Fruit fly (Drosophila melanogaster) whole organism, embryonic: ENCODE data around the gene Nprl3.

Experiments
- Awh ChIP-seq: fragments of 200-800 bp; sonication (Bioruptor generic); IDR thresholded peaks from 2 replicates; pipeline ENCODE4, ENCODE4 v1.3.6; 2022; ENCODE audit warnings: missing biosample characterization, missing genetic modification characterization
- Bdp1 ChIP-seq: fragments of 200-800 bp; sonication (Bioruptor generic); optimal IDR thresholded peaks from 3 replicates; lab custom pipeline; 2016; ENCODE audit warnings: missing biosample characterization, missing genetic modification characterization
- CG10147 ChIP-seq: fragments of 200-800 bp; sonication (Bioruptor generic); optimal IDR thresholded peaks from 2 replicates; lab custom pipeline; 2019; ENCODE audit warnings: missing biosample characterization, mild to moderate bottlenecking, missing genetic modification characterization, moderate library complexity
- CG10209 ChIP-seq: fragments of 200-800 bp; sonication (Bioruptor generic); optimal IDR thresholded peaks from 3 replicates; lab custom pipeline; 2017; ENCODE audit warnings: missing biosample characterization, mild to moderate bottlenecking, missing genetic modification characterization, missing genetic modification reagents
- CG10321 ChIP-seq: fragments of 200-800 bp; sonication (Bioruptor generic); IDR thresholded peaks from 2 replicates; pipeline ENCODE4 v1.3.6; 2022; ENCODE audit warnings: missing biosample characterization, missing genetic modification characterization
- CG10543 ChIP-seq: fragments of 200-800 bp; sonication (Bioruptor generic); optimal IDR thresholded peaks from 3 replicates; lab custom pipeline; 2017; ENCODE audit warnings: missing biosample characterization, mild to moderate bottlenecking, missing genetic modification characterization, moderate library complexity
- CG10654 ChIP-seq: fragments of 200-800 bp; sonication (Bioruptor generic); optimal IDR thresholded peaks from 2 replicates; lab custom pipeline; 2016; ENCODE audit warnings: missing biosample characterization, missing genetic modification characterization
- CG12769 ChIP-seq: fragments of 200-800 bp; sonication (Bioruptor generic); optimal IDR thresholded peaks from 2 replicates; lab custom pipeline; 2019; ENCODE audit warnings: missing biosample characterization, mild to moderate bottlenecking, missing genetic modification characterization, moderate library complexity
- CG14965 ChIP-seq: fragments of 200-800 bp; sonication (Bioruptor generic); optimal IDR thresholded peaks from 2 replicates; lab custom pipeline; 2016; ENCODE audit warnings: missing biosample characterization, missing genetic modification characterization, borderline replicate concordance
- CG17385 ChIP-seq: fragments of 200-800 bp; sonication (Bioruptor generic); optimal IDR thresholded peaks from 3 replicates; lab custom pipeline; 2018; ENCODE audit warnings: missing biosample characterization, mild to moderate bottlenecking, missing genetic modification characterization
- CG17568 ChIP-seq: fragments of 200-800 bp; sonication (Bioruptor generic); optimal IDR thresholded peaks from 2 replicates; lab custom pipeline; 2018; ENCODE audit warnings: missing biosample characterization, mild to moderate bottlenecking, missing genetic modification characterization, moderate library complexity
- CG17829 ChIP-seq: fragments of 200-800 bp; optimal IDR thresholded peaks from 2 replicates; lab custom pipeline; 2019; ENCODE audit warnings: missing biosample characterization, mild to moderate bottlenecking, missing genetic modification characterization, moderate library complexity
- CG1832 ChIP-seq: fragments of 200-800 bp; sonication (Bioruptor generic); optimal IDR thresholded peaks from 2 replicates; lab custom pipeline; 2017; ENCODE audit warnings: missing biosample characterization, mild to moderate bottlenecking, missing genetic modification characterization, inconsistent platforms
- CG2199 ChIP-seq: fragments of 200-800 bp; sonication (Bioruptor generic); IDR thresholded peaks from 3 replicates; pipeline ENCODE4 v1.3.6; 2022; ENCODE audit warnings: missing biosample characterization, missing genetic modification characterization
- CG3163 ChIP-seq: fragments of 200-800 bp; sonication (Bioruptor generic); optimal IDR thresholded peaks from 3 replicates; lab custom pipeline; 2016; ENCODE audit warnings: missing biosample characterization, missing genetic modification characterization
- CG32772 ChIP-seq: fragments of 200-800 bp; sonication (Bioruptor generic); IDR thresholded peaks from 2 replicates; pipeline ENCODE4 v1.3.6; 2022; ENCODE audit warnings: missing biosample characterization, missing genetic modification characterization
- CG6765 ChIP-seq: fragments of 200-800 bp; sonication (Bioruptor generic); optimal IDR thresholded peaks from 3 replicates; lab custom pipeline; 2017; ENCODE audit warnings: missing biosample characterization, mild to moderate bottlenecking, missing genetic modification characterization
- CG8281 ChIP-seq: fragments of 200-800 bp; sonication (Bioruptor generic); optimal IDR thresholded peaks from 2 replicates; lab custom pipeline; 2018; ENCODE audit warnings: missing biosample characterization, mild to moderate bottlenecking, missing genetic modification characterization, moderate library complexity
- CG8924 ChIP-seq: fragments of 200-800 bp; optimal IDR thresholded peaks from 3 replicates; lab custom pipeline; 2019; ENCODE audit warnings: missing biosample characterization, mild to moderate bottlenecking, missing genetic modification characterization, moderate library complexity
- CG9437 ChIP-seq: fragments of 200-800 bp; sonication (Bioruptor generic); optimal IDR thresholded peaks from 2 replicates; lab custom pipeline; 2018; ENCODE audit warnings: missing biosample characterization, mild to moderate bottlenecking, missing genetic modification characterization
- CG9797 ChIP-seq: fragments of 200-800 bp; sonication (Bioruptor generic); optimal IDR thresholded peaks from 3 replicates; lab custom pipeline; 2018; ENCODE audit warnings: missing biosample characterization, mild to moderate bottlenecking, missing genetic modification characterization
- CG9817 ChIP-seq: fragments of 200-800 bp; sonication (Bioruptor generic); optimal IDR thresholded peaks from 2 replicates; lab custom pipeline; 2018; ENCODE audit warnings: missing biosample characterization, mild to moderate bottlenecking, missing genetic modification characterization, moderate library complexity
- Dek ChIP-seq: fragments of 200-800 bp; sonication (Bioruptor generic); optimal IDR thresholded peaks from 3 replicates; lab custom pipeline; 2019; ENCODE audit warnings: missing biosample characterization, mild to moderate bottlenecking, missing genetic modification characterization, moderate library complexity
- Elba2 ChIP-seq: fragments of 200-800 bp; sonication (Bioruptor generic); optimal IDR thresholded peaks from 3 replicates; lab custom pipeline; 2016; ENCODE audit warnings: missing biosample characterization, missing genetic modification characterization
- Fer1 ChIP-seq: fragments of 200-800 bp; sonication (Bioruptor generic); optimal IDR thresholded peaks from 2 replicates; lab custom pipeline; 2017; ENCODE audit warnings: missing biosample characterization, mild to moderate bottlenecking, missing genetic modification characterization
- HmgZ ChIP-seq: fragments of 200-800 bp; sonication (Bioruptor generic); optimal IDR thresholded peaks from 2 replicates; lab custom pipeline; 2018; ENCODE audit warnings: missing biosample characterization, mild to moderate bottlenecking, missing genetic modification characterization
- Hr39 ChIP-seq: fragments of >200 bp; optimal IDR thresholded peaks from 2 replicates; lab custom pipeline; 2017
- Hr51 ChIP-seq, 2 experiments: fragments of 200-800 bp; sonication (Bioruptor generic); optimal IDR thresholded peaks; 2 replicates in 1 of 2; 3 replicates in 1 of 2; lab custom pipeline; 2016 to 2018; ENCODE audit warnings: missing biosample characterization in 2 of 2, missing genetic modification characterization in 2 of 2, mild to moderate bottlenecking in 1 of 2, moderate library complexity in 1 of 2
- MESR4 ChIP-seq: fragments of 200-800 bp; sonication (Bioruptor generic); optimal IDR thresholded peaks from 2 replicates; lab custom pipeline; 2018; ENCODE audit warnings: missing biosample characterization, mild to moderate bottlenecking, missing genetic modification characterization, moderate library complexity
- NC2β ChIP-seq: fragments of 200-800 bp; sonication (Bioruptor generic); optimal IDR thresholded peaks from 2 replicates; lab custom pipeline; 2016; ENCODE audit warnings: missing biosample characterization, missing genetic modification characterization
- Nf-YC ChIP-seq: fragments of 200-800 bp; optimal IDR thresholded peaks from 3 replicates; lab custom pipeline; 2019; ENCODE audit warnings: missing biosample characterization, mild to moderate bottlenecking, missing genetic modification characterization, moderate library complexity
- Rfx ChIP-seq: fragments of 200-800 bp; sonication (Bioruptor generic); IDR thresholded peaks from 2 replicates; pipeline ENCODE4 v1.3.6; 2022; ENCODE audit warnings: missing biosample characterization, missing genetic modification characterization
- Scr ChIP-seq: fragments of 200-800 bp; sonication (Bioruptor generic); IDR thresholded peaks from 2 replicates; pipeline ENCODE4 v1.3.6; 2022; ENCODE audit warnings: missing biosample characterization, missing genetic modification characterization; ENCODE audit not compliant: partially characterized antibody
- amos ChIP-seq: fragments of 200-800 bp; sonication (Bioruptor generic); IDR thresholded peaks from 2 replicates; pipeline ENCODE4 v1.3.6; 2022; ENCODE audit warnings: missing biosample characterization, missing genetic modification characterization; ENCODE audit not compliant: partially characterized antibody
- br ChIP-seq: fragments of >200 bp; optimal IDR thresholded peaks from 2 replicates; lab custom pipeline; 2017
- chinmo ChIP-seq: fragments of 200-800 bp; sonication (Bioruptor generic); IDR thresholded peaks from 4 replicates; pipeline ENCODE4 v1.3.6; 2022; ENCODE audit warnings: missing biosample characterization, missing genetic modification characterization; ENCODE audit not compliant: partially characterized antibody
- dati ChIP-seq: fragments of 200-800 bp; sonication (Bioruptor generic); IDR thresholded peaks from 2 replicates; pipeline ENCODE4 v1.3.6; 2022; ENCODE audit warnings: missing biosample characterization, missing genetic modification characterization
- ewg ChIP-seq: fragments of 200-800 bp; sonication (Bioruptor generic); optimal IDR thresholded peaks from 3 replicates; lab custom pipeline; 2017; ENCODE audit warnings: mild to moderate bottlenecking, missing biosample characterization, missing genetic modification reagents, missing genetic modification characterization
- exex ChIP-seq: fragments of 200-800 bp; sonication (Bioruptor generic); optimal IDR thresholded peaks from 4 replicates; lab custom pipeline; 2018; ENCODE audit warnings: missing biosample characterization, mild to moderate bottlenecking, missing genetic modification characterization, moderate library complexity
- grn ChIP-seq: fragments of 200-800 bp; sonication (Bioruptor generic); optimal IDR thresholded peaks from 3 replicates; lab custom pipeline; 2017; ENCODE audit warnings: missing biosample characterization, missing genetic modification characterization
- kni ChIP-seq: fragments of 200-800 bp; sonication (Bioruptor generic); optimal IDR thresholded peaks from 3 replicates; lab custom pipeline; 2017; ENCODE audit warnings: mild to moderate bottlenecking, missing biosample characterization, missing genetic modification reagents, missing genetic modification characterization
- lab ChIP-seq: fragments of 200-800 bp; sonication (Bioruptor generic); optimal IDR thresholded peaks from 3 replicates; lab custom pipeline; 2017; ENCODE audit warnings: missing biosample characterization, missing genetic modification characterization, mild to moderate bottlenecking, moderate library complexity, missing genetic modification reagents
- mirr ChIP-seq: fragments of 200-800 bp; sonication (Bioruptor generic); optimal IDR thresholded peaks from 3 replicates; lab custom pipeline; 2018; ENCODE audit warnings: missing biosample characterization, mild to moderate bottlenecking, missing genetic modification characterization
- nmo ChIP-seq: fragments of 200-800 bp; sonication (Bioruptor generic); optimal IDR thresholded peaks from 2 replicates; lab custom pipeline; 2018; ENCODE audit warnings: missing biosample characterization, mild to moderate bottlenecking, missing genetic modification characterization, moderate library complexity
- pita ChIP-seq: fragments of 200-800 bp; sonication (Bioruptor generic); optimal IDR thresholded peaks from 2 replicates; lab custom pipeline; 2017; ENCODE audit warnings: missing biosample characterization, mild to moderate bottlenecking, missing genetic modification characterization
- rib ChIP-seq: fragments of 200-800 bp; sonication (Bioruptor generic); IDR thresholded peaks from 2 replicates; pipeline ENCODE4 v1.3.6; 2022; ENCODE audit warnings: missing biosample characterization, missing genetic modification characterization
- salm ChIP-seq: fragments of 200-800 bp; sonication (Bioruptor generic); optimal IDR thresholded peaks from 2 replicates; lab custom pipeline; 2018; ENCODE audit warnings: missing biosample characterization, mild to moderate bottlenecking, missing genetic modification characterization
- so ChIP-seq: fragments of 200-800 bp; sonication (Bioruptor generic); IDR thresholded peaks from 3 replicates; pipeline ENCODE4 v1.3.6; 2022; ENCODE audit warnings: missing biosample characterization, missing genetic modification characterization
- zfh2 ChIP-seq: fragments of 200-800 bp; sonication (Bioruptor generic); optimal IDR thresholded peaks from 2 replicates; lab custom pipeline; 2016; ENCODE audit warnings: missing biosample characterization, missing genetic modification characterization

The Nprl3 gene

DNA sequence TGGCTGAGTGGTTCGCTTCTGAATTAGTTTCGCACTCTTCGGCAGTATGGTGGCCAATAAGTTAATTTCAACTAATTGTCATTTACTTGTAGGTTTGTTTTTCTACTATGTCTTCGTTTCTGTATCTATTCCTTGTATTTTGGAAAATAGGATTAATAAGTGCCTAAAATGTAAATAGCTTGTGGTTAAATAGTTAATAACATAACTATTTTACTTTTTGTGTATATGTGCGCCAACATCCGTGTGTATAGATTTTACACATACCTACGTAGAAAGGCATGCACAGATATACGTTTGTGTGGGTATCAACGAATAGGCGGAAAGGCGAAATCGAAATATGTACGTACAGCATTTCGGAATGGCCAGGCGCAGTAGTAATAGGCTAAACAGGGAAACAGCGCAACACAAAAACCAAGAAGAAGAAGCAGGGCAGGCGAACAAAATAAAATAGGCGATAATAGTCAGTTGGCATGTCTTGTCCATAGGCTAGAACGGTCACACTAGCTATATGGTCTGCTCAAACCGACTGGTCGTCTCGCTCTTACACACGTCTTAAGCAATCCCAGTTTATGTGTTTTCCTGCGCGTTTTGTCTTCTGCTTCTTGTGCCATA lies 950 bp upstream of the Nprl3 start (continued):
- TF ChIP-seq Elba2 (GFP tag; lab: Kevin White, UChicago) (no peak), br (lab: Kevin White, UChicago) (no peak), CG14965 (GFP tag; lab: Kevin White, UChicago) (no peak), CG8281 (tag; lab: Kevin White, UChicago) (no peak), ewg (GFP tag; lab: Kevin White, UChicago) (peak; percentile 90), amos (GFP tag; lab: Robert Waterston, UW) (peak; percentile 28; the same call in 1 of the 2 replicates), HmgZ (peak; percentile 60), Dek (tag; lab: Kevin White, UChicago) (peak; percentile 12), CG9817 (tag; lab: Kevin White, UChicago) (no peak), CG10543 (GFP tag; lab: Kevin White, UChicago) (peak; percentile 66), CG17385 (GFP tag; lab: Kevin White, UChicago) (peak; percentile 99), CG6765 (GFP tag; lab: Kevin White, UChicago) (peak; percentile 25), Rfx (GFP tag; lab: Robert Waterston, UW) (0 out of 2 replicates have a peak, but pooled peaks have one; percentile 16), MESR4 (peak; percentile 18), Awh (GFP tag; lab: Robert Waterston, UW) (no peak), kni (GFP tag; lab: Kevin White, UChicago) (peak; percentile 12), CG10147 (GFP tag; lab: Kevin White, UChicago) (no peak), CG17568 (GFP tag; lab: Kevin White, UChicago) (no peak), chinmo (GFP tag; lab: Robert Waterston, UW) (peak; percentile 85; the same call in 3 of the 4 replicates), pita (GFP tag; lab: Kevin White, UChicago) (no peak), CG10321 (GFP tag; lab: Robert Waterston, UW) (peak; percentile 99), CG3163 (GFP tag; lab: Kevin White, UChicago) (no peak), Nf-YC (tag; lab: Kevin White, UChicago) (peak; percentile 30), zfh2 (GFP tag; lab: Kevin White, UChicago) (peak; percentile 14), CG2199 (GFP tag; lab: Robert Waterston, UW) (peak; percentile 67; the same call in 1 of the 3 replicates), CG17829 (tag; lab: Kevin White, UChicago) (peak; percentile 13), CG9797 (GFP tag; lab: Kevin White, UChicago) (peak; percentile 68), Hr51 (GFP tag; optimal IDR thresholded peaks at IDR 0.05; lab: Kevin White, UChicago) (peak in 1 of 2 experiments; percentile 13), rib (GFP tag; lab: Robert Waterston, UW) (peak; percentile 70; the same call in 1 of the 2 replicates), mirr (peak; percentile 37), Fer1 (peak; percentile 27), Bdp1 (no peak), lab (peak; percentile 35), Scr (GFP tag; lab: Robert Waterston, UW) (peak; percentile 19; the same call in 1 of the 2 replicates), so (GFP tag; lab: Robert Waterston, UW) (no peak), nmo (GFP tag; lab: Kevin White, UChicago) (peak; percentile 33), CG1832 (GFP tag; lab: Kevin White, UChicago) (peak; percentile 62), CG9437 (peak; percentile 24), dati (no peak), CG10209 (no peak), exex (tag; lab: Kevin White, UChicago) (peak; percentile 50), Hr39 (lab: Kevin White, UChicago) (no peak), grn (GFP tag; lab: Kevin White, UChicago) (no peak), salm (tag; lab: Kevin White, UChicago) (no peak), CG10654 (GFP tag; lab: Kevin White, UChicago) (no peak), CG8924 (tag; lab: Kevin White, UChicago) (peak; percentile 83), CG32772 (GFP tag; lab: Robert Waterston, UW) (no peak), CG12769 (tag; lab: Kevin White, UChicago) (peak; percentile 59), NC2β (GFP tag; lab: Kevin White, UChicago) (peak; percentile 6)
